Fruit fly (Drosophila melanogaster): Measurements from ENCODE around the gene Ziz.

Ziz gene

dm6 chr2L:7452093-7452492 lies 44.0 kb downstream of the Ziz start (continued):
- no peak for TF ChIP-seq tup (GFP tag; optimal IDR thresholded peaks at IDR 0.05)
- TF ChIP-seq CG10654 (GFP tag; optimal IDR thresholded peaks at IDR 0.05), result no peak
- peak; percentile 73 for TF ChIP-seq CG6791 (GFP tag; IDR thresholded peaks at IDR 0.05; ENCODE audit: partially characterized antibody)
- TF ChIP-seq CG10209 (GFP tag; optimal IDR thresholded peaks at IDR 0.05), result no peak
- TF ChIP-seq NFAT (GFP tag; IDR thresholded peaks at IDR 0.05), result no peak
- no peak for TF ChIP-seq Lpt (GFP tag; optimal IDR thresholded peaks at IDR 0.05)
- TF ChIP-seq Dref (GFP tag; IDR thresholded peaks at IDR 0.05), result no peak
- TF ChIP-seq caup (GFP tag; optimal IDR thresholded peaks at IDR 0.05; ENCODE audit: severe bottlenecking), result no peak
- TF ChIP-seq knrl (GFP tag; IDR thresholded peaks at IDR 0.05; ENCODE audit: partially characterized antibody), result peak; percentile 37; the same call in 2 of the 3 replicates
- TF ChIP-seq CG7271 (tag; optimal IDR thresholded peaks at IDR 0.05), result no peak
- no peak for TF ChIP-seq Scr (GFP tag; IDR thresholded peaks at IDR 0.05; ENCODE audit: partially characterized antibody)
- TF ChIP-seq amos (GFP tag; IDR thresholded peaks at IDR 0.05; ENCODE audit: partially characterized antibody), result 0 out of 2 replicates have a peak, but pooled peaks have one; percentile 25
- no peak for TF ChIP-seq Atf-2 (GFP tag; optimal IDR thresholded peaks at IDR 0.05)
- TF ChIP-seq Hmr (GFP tag; optimal IDR thresholded peaks at IDR 0.05), result no peak
- no peak for TF ChIP-seq sens-2 (GFP tag; IDR thresholded peaks at IDR 0.05)
- TF ChIP-seq h (optimal IDR thresholded peaks at IDR 0.05), result no peak
- peak; percentile 29; the same call in 1 of the 2 replicates for TF ChIP-seq Rfx (GFP tag; IDR thresholded peaks at IDR 0.05)
- TF ChIP-seq CG11085 (GFP tag; IDR thresholded peaks at IDR 0.05), result no peak
- no peak for TF ChIP-seq so (GFP tag; IDR thresholded peaks at IDR 0.05)
- no peak for TF ChIP-seq CG3065 (GFP tag; optimal IDR thresholded peaks at IDR 0.05)
- peak; percentile 15 for TF ChIP-seq Jarid2 (GFP tag; optimal IDR thresholded peaks at IDR 0.05)
- TF ChIP-seq CG14050 (GFP tag; IDR thresholded peaks at IDR 0.05), result no peak
- no peak for TF ChIP-seq CG9609 (GFP tag; optimal IDR thresholded peaks at IDR 0.05)
- TF ChIP-seq br (optimal IDR thresholded peaks at IDR 0.05), result no peak
- TF ChIP-seq CG2199 (GFP tag; IDR thresholded peaks at IDR 0.05), result peak; percentile 82
- TF ChIP-seq CG18011 (GFP tag; optimal IDR thresholded peaks at IDR 0.05), result peak; percentile 97
- TF ChIP-seq gcm (GFP tag; optimal IDR thresholded peaks at IDR 0.05), result no peak
- no peak for TF ChIP-seq CG14965 (GFP tag; optimal IDR thresholded peaks at IDR 0.05; ENCODE audit: borderline replicate concordance)
- TF ChIP-seq MTF-1 (GFP tag; optimal IDR thresholded peaks at IDR 0.05; ENCODE audit: borderline replicate concordance), result no peak
- TF ChIP-seq stwl (tag; optimal IDR thresholded peaks at IDR 0.05), result peak; percentile 97
- TF ChIP-seq CrebB (tag; optimal IDR thresholded peaks at IDR 0.05), result no peak
- TF ChIP-seq CG3407 (GFP tag; optimal IDR thresholded peaks at IDR 0.05), result no peak
- TF ChIP-seq maf-S (GFP tag; optimal IDR thresholded peaks at IDR 0.05), result no peak
- no peak for TF ChIP-seq CG30020 (tag; optimal IDR thresholded peaks at IDR 0.05)
- no peak for TF ChIP-seq CG13624 (GFP tag; optimal IDR thresholded peaks at IDR 0.05)
- TF ChIP-seq CG3847 (GFP tag; IDR thresholded peaks at IDR 0.05), result no peak
- no peak for TF ChIP-seq CG1602 (GFP tag; optimal IDR thresholded peaks at IDR 0.05)
- TF ChIP-seq CG7839 (tag; optimal IDR thresholded peaks at IDR 0.05), result no peak
- no peak for TF ChIP-seq CG1792 (GFP tag; optimal IDR thresholded peaks at IDR 0.05)
- TF ChIP-seq fd64A (GFP tag; optimal IDR thresholded peaks at IDR 0.05), result no peak
- TF ChIP-seq klu (GFP tag; IDR thresholded peaks at IDR 0.05), result no peak
- no peak for TF ChIP-seq ato (GFP tag; IDR thresholded peaks at IDR 0.05; ENCODE audit: partially characterized antibody)
- TF ChIP-seq CG4820 (GFP tag; optimal IDR thresholded peaks at IDR 0.05), result no peak
- no peak for TF ChIP-seq CG17829 (tag; optimal IDR thresholded peaks at IDR 0.05)
- peak; percentile 1 for TF ChIP-seq CG12659 (GFP tag; optimal IDR thresholded peaks at IDR 0.05)
- TF ChIP-seq Gsc (GFP tag; IDR thresholded peaks at IDR 0.05), result no peak
- TF ChIP-seq CG4854 (GFP tag; optimal IDR thresholded peaks at IDR 0.05), result no peak
- no peak for TF ChIP-seq CG1024 (GFP tag; IDR thresholded peaks at IDR 0.05)
- TF ChIP-seq CG6175 (GFP tag; IDR thresholded peaks at IDR 0.05), result no peak
- TF ChIP-seq otp (GFP tag; IDR thresholded peaks at IDR 0.05), result 0 out of 3 replicates have a peak, but pooled peaks have one; percentile 36
- peak; percentile 20; the same call in 1 of the 2 replicates for TF ChIP-seq CG14441 (GFP tag; IDR thresholded peaks at IDR 0.05)
- peak; percentile 99 for TF ChIP-seq CG9437 (GFP tag; optimal IDR thresholded peaks at IDR 0.05)

Data from whole organism, embryonic.